Worm (Caenorhabditis elegans) whole organism, late embryonic: ENCODE results near the gene rnp-7.

Experiments used
- C08G9.2 ChIP-seq: sonication (generic microtip); optimal IDR thresholded peaks from 2 replicates; lab custom pipeline; 2016; ENCODE audit warnings: mild to moderate bottlenecking, missing genetic modification characterization, moderate library complexity, missing compliant biosample characterization
- F13H6.1 ChIP-seq: sonication (generic microtip); optimal IDR thresholded peaks from 2 replicates; lab custom pipeline; 2016; ENCODE audit warnings: missing genetic modification characterization, missing compliant biosample characterization
- K02D7.2 ChIP-seq: sonication (generic microtip); optimal IDR thresholded peaks from 2 replicates; lab custom pipeline; 2017; ENCODE audit warnings: mild to moderate bottlenecking, missing genetic modification characterization, missing compliant biosample characterization
- T23F11.4 ChIP-seq: fragments of 200-800 bp; sonication (Bioruptor generic); optimal IDR thresholded peaks from 2 replicates; lab custom pipeline; 2018; ENCODE audit warnings: mild to moderate bottlenecking, missing genetic modification characterization, missing compliant biosample characterization
- Y22D7AL.16 ChIP-seq: sonication (generic microtip); optimal IDR thresholded peaks from 2 replicates; lab custom pipeline; 2016; ENCODE audit warnings: missing genetic modification characterization, missing compliant biosample characterization
- ahr-1 ChIP-seq: sonication (generic microtip); optimal IDR thresholded peaks from 2 replicates; lab custom pipeline; 2016; ENCODE audit warnings: missing genetic modification characterization, missing compliant biosample characterization
- ceh-14 ChIP-seq: sonication (generic microtip); optimal IDR thresholded peaks from 2 replicates; lab custom pipeline; 2016; ENCODE audit warnings: missing genotype, missing genetic modification characterization, missing compliant biosample characterization
- ceh-18 ChIP-seq: sonication (generic microtip); optimal IDR thresholded peaks from 2 replicates; lab custom pipeline; 2016; ENCODE audit warnings: missing genetic modification characterization, missing compliant biosample characterization
- ceh-19 ChIP-seq: fragments of 200-800 bp; sonication (Bioruptor generic); optimal IDR thresholded peaks from 2 replicates; lab custom pipeline; 2018; ENCODE audit warnings: mild to moderate bottlenecking, missing genetic modification characterization, missing compliant biosample characterization
- ceh-22 ChIP-seq: sonication (generic microtip); optimal IDR thresholded peaks from 2 replicates; lab custom pipeline; 2017; ENCODE audit warnings: missing biosample characterization, missing genetic modification characterization
- ceh-24 ChIP-seq: sonication (generic microtip); optimal IDR thresholded peaks from 2 replicates; lab custom pipeline; 2016; ENCODE audit warnings: mild to moderate bottlenecking, missing genetic modification characterization, missing compliant biosample characterization
- ceh-30 ChIP-seq: fragments of 150-350 bp; optimal IDR thresholded peaks from 2 replicates; lab custom pipeline; 2014; ENCODE audit warnings: missing biosample characterization, missing genetic modification characterization
- ceh-31 ChIP-seq: sonication (generic microtip); optimal IDR thresholded peaks from 2 replicates; lab custom pipeline; 2016; ENCODE audit warnings: missing genetic modification characterization, missing compliant biosample characterization
- ceh-34 ChIP-seq: sonication (generic microtip); optimal IDR thresholded peaks from 2 replicates; lab custom pipeline; 2016; ENCODE audit warnings: mild to moderate bottlenecking, missing genetic modification characterization, missing compliant biosample characterization
- ceh-45 ChIP-seq: fragments of 200-800 bp; sonication (Bioruptor generic); IDR thresholded peaks from 2 replicates; pipeline ENCODE4 v1.3.6; 2022; ENCODE audit warnings: missing genetic modification reagents, missing genetic modification characterization, missing compliant biosample characterization
- ceh-6 ChIP-seq: fragments of 200-800 bp; sonication (Bioruptor generic); optimal IDR thresholded peaks from 2 replicates; lab custom pipeline; 2018; ENCODE audit warnings: mild to moderate bottlenecking, missing genetic modification characterization, missing compliant biosample characterization
- ceh-9 ChIP-seq: sonication (generic microtip); optimal IDR thresholded peaks from 2 replicates; lab custom pipeline; 2016; ENCODE audit warnings: mild to moderate bottlenecking, missing genetic modification characterization, inconsistent platforms, missing compliant biosample characterization
- che-1 ChIP-seq: sonication (generic microtip); optimal IDR thresholded peaks from 2 replicates; lab custom pipeline; 2016; ENCODE audit warnings: mild to moderate bottlenecking, missing genetic modification characterization, missing compliant biosample characterization
- dmd-4 ChIP-seq: sonication (generic microtip); optimal IDR thresholded peaks from 2 replicates; lab custom pipeline; 2016; ENCODE audit warnings: borderline replicate concordance, missing genetic modification characterization, missing compliant biosample characterization
- dve-1 ChIP-seq: sonication (generic microtip); optimal IDR thresholded peaks from 2 replicates; lab custom pipeline; 2017; ENCODE audit warnings: antibody characterized with exemption, mild to moderate bottlenecking, missing genetic modification characterization, missing compliant biosample characterization
- elt-2 ChIP-seq: sonication (generic microtip); optimal IDR thresholded peaks from 2 replicates; lab custom pipeline; 2016; ENCODE audit warnings: missing genetic modification reagents, missing genetic modification characterization, missing compliant biosample characterization
- elt-4 ChIP-seq: sonication (generic microtip); optimal IDR thresholded peaks from 2 replicates; lab custom pipeline; 2016; ENCODE audit warnings: missing genetic modification characterization, missing compliant biosample characterization
- ets-4 ChIP-seq: sonication (generic microtip); optimal IDR thresholded peaks from 2 replicates; lab custom pipeline; 2016; ENCODE audit warnings: missing genetic modification characterization, missing compliant biosample characterization
- fax-1 ChIP-seq: sonication (generic microtip); optimal IDR thresholded peaks from 2 replicates; lab custom pipeline; 2016; ENCODE audit warnings: missing genotype, missing genetic modification characterization, missing compliant biosample characterization
- fkh-10 ChIP-seq: fragments of 150-350 bp; optimal IDR thresholded peaks from 2 replicates; lab custom pipeline; 2014; ENCODE audit warnings: missing biosample characterization, missing genetic modification reagents, missing genetic modification characterization
- hlh-13 ChIP-seq: fragments of 200-800 bp; sonication (Bioruptor generic); optimal IDR thresholded peaks from 2 replicates; lab custom pipeline; 2018; ENCODE audit warnings: mild to moderate bottlenecking, missing genetic modification characterization, missing compliant biosample characterization
- hlh-15 ChIP-seq: sonication (generic microtip); optimal IDR thresholded peaks from 2 replicates; lab custom pipeline; 2016; ENCODE audit warnings: missing genetic modification characterization, missing compliant biosample characterization
- hlh-8 ChIP-seq: sonication (generic microtip); optimal IDR thresholded peaks from 2 replicates; lab custom pipeline; 2016; ENCODE audit warnings: missing genotype, missing genetic modification characterization, missing compliant biosample characterization
- lim-6 ChIP-seq: sonication (generic microtip); optimal IDR thresholded peaks from 2 replicates; lab custom pipeline; 2016; ENCODE audit warnings: missing genetic modification characterization, missing compliant biosample characterization
- madf-2 ChIP-seq: sonication (generic microtip); optimal IDR thresholded peaks from 2 replicates; lab custom pipeline; 2017; ENCODE audit warnings: missing genetic modification characterization, missing compliant biosample characterization
- mec-3 ChIP-seq: sonication (generic microtip); optimal IDR thresholded peaks from 2 replicates; lab custom pipeline; 2016; ENCODE audit warnings: borderline replicate concordance, missing genetic modification characterization, missing compliant biosample characterization
- nfya-1 ChIP-seq: sonication (generic microtip); optimal IDR thresholded peaks from 2 replicates; lab custom pipeline; 2017; ENCODE audit warnings: missing genetic modification characterization, mild to moderate bottlenecking, missing compliant biosample characterization, antibody characterized with exemption, moderate library complexity
- nhr-232 ChIP-seq: sonication (generic microtip); optimal IDR thresholded peaks from 2 replicates; lab custom pipeline; 2016; ENCODE audit warnings: missing genetic modification characterization, missing compliant biosample characterization
- npax-4 ChIP-seq: sonication (generic microtip); optimal IDR thresholded peaks from 2 replicates; lab custom pipeline; 2016; ENCODE audit warnings: missing genetic modification characterization, missing compliant biosample characterization
- pag-3 ChIP-seq: sonication (generic microtip); optimal IDR thresholded peaks from 2 replicates; lab custom pipeline; 2016; ENCODE audit warnings: missing compliant biosample characterization, missing genetic modification characterization, borderline replicate concordance
- pat-9 ChIP-seq: fragments of 200-800 bp; sonication (Bioruptor generic); optimal IDR thresholded peaks from 2 replicates; lab custom pipeline; 2018; ENCODE audit warnings: mild to moderate bottlenecking, missing genetic modification characterization, moderate library complexity, missing compliant biosample characterization
- pha-2 ChIP-seq: sonication (generic microtip); optimal IDR thresholded peaks from 2 replicates; lab custom pipeline; 2017; ENCODE audit warnings: mild to moderate bottlenecking, missing genetic modification characterization, missing compliant biosample characterization
- pha-4 ChIP-seq: fragments of 150-350 bp; optimal IDR thresholded peaks from 2 replicates; lab custom pipeline; 2018; ENCODE audit warnings: missing biosample characterization, missing genetic modification reagents, missing genetic modification characterization
- rnt-1 ChIP-seq: sonication (generic microtip); optimal IDR thresholded peaks from 2 replicates; lab custom pipeline; 2016; ENCODE audit warnings: missing genetic modification characterization, missing compliant biosample characterization
- sdc-2 ChIP-seq: sonication (generic microtip); optimal IDR thresholded peaks from 2 replicates; lab custom pipeline; 2016; ENCODE audit warnings: missing genotype, missing genetic modification characterization, missing compliant biosample characterization
- syd-9 ChIP-seq: sonication (generic microtip); optimal IDR thresholded peaks from 2 replicates; lab custom pipeline; 2016; ENCODE audit warnings: mild to moderate bottlenecking, missing genetic modification characterization, moderate library complexity, missing compliant biosample characterization
- tbx-2 ChIP-seq: sonication (generic microtip); optimal IDR thresholded peaks from 2 replicates; lab custom pipeline; 2016; ENCODE audit warnings: missing genetic modification characterization, missing compliant biosample characterization
- tbx-7 ChIP-seq: sonication (generic microtip); optimal IDR thresholded peaks from 2 replicates; lab custom pipeline; 2016; ENCODE audit warnings: missing genotype, missing genetic modification characterization, missing compliant biosample characterization
- ttx-3 ChIP-seq: sonication (generic microtip); optimal IDR thresholded peaks from 2 replicates; lab custom pipeline; 2016; ENCODE audit warnings: missing genetic modification reagents, missing genetic modification characterization, missing compliant biosample characterization
- unc-3 ChIP-seq, 2 experiments: fragments of 200-800 bp in 1 of 2; sonication (Bioruptor generic) in 1 of 2; sonication (generic microtip) in 1 of 2; conservative IDR thresholded peaks in 1 of 2; optimal IDR thresholded peaks in 1 of 2; 2 replicates each; pipeline versions ENCODE4 v1.3.6 to Lab custom; 2016 to 2022; ENCODE audit warnings: missing compliant biosample characterization in 2 of 2, missing genetic modification characterization in 2 of 2, missing genetic modification reagents in 1 of 2
- unc-55 ChIP-seq: sonication (generic microtip); optimal IDR thresholded peaks from 2 replicates; lab custom pipeline; 2017; ENCODE audit warnings: missing biosample characterization, missing genetic modification reagents, missing genetic modification characterization
- unc-86 ChIP-seq: sonication (generic microtip); optimal IDR thresholded peaks from 2 replicates; lab custom pipeline; 2016; ENCODE audit warnings: missing genetic modification characterization, missing compliant biosample characterization
- zip-5 ChIP-seq: sonication (generic microtip); optimal IDR thresholded peaks from 2 replicates; lab custom pipeline; 2016; ENCODE audit warnings: missing genetic modification characterization, missing compliant biosample characterization
- ztf-16 ChIP-seq: sonication (generic microtip); optimal IDR thresholded peaks from 2 replicates; lab custom pipeline; 2017; ENCODE audit warnings: missing genetic modification characterization, missing compliant biosample characterization

rnp-7 gene

ce11 chrIII:7192942-7193665 is 32.1 kb upstream of the rnp-7 start, which contains the start of gene mec-14:
Gene mec-14 (minus strand): TSS chrIII:7192992.
- TF ChIP-seq sdc-2 (tag; lab: Kevin White, UChicago) = no peak
- no peak for TF ChIP-seq ceh-14 (tag; lab: Kevin White, UChicago)
- TF ChIP-seq ceh-30 (tag; lab: Kevin White, UChicago) = no peak
- no peak for TF ChIP-seq pat-9 (tag; lab: Kevin White, UChicago)
- TF ChIP-seq ceh-45 (GFP tag; lab: Robert Waterston, UW) = no peak
- TF ChIP-seq unc-55 = no peak
- no peak for TF ChIP-seq ahr-1 (tag; lab: Kevin White, UChicago)
- TF ChIP-seq ceh-9 (tag; lab: Kevin White, UChicago) = no peak
- TF ChIP-seq syd-9 (tag; lab: Kevin White, UChicago) = no peak
- TF ChIP-seq ceh-19 = no peak
- TF ChIP-seq Y22D7AL.16 (tag; lab: Kevin White, UChicago) = no peak
- no peak for TF ChIP-seq tbx-2 (tag; lab: Kevin White, UChicago)

- TF ChIP-seq hlh-13 (no peak), ceh-24 (no peak), pag-3 (no peak), pha-2 (peak; percentile 20), hlh-15 (tag; lab: Kevin White, UChicago) (no peak), dmd-4 (no peak), ceh-9 (tag; lab: Kevin White, UChicago) (no peak), fkh-10 (GFP tag; lab: Kevin White, UChicago) (no peak), nfya-1 (tag; lab: Kevin White, UChicago) (peak; percentile 81), ceh-6 (GFP tag; lab: Kevin White, UChicago) (no peak), lim-6 (no peak), ceh-22 (tag; lab: Kevin White, UChicago) (no peak), dve-1 (no peak), fax-1 (tag; lab: Kevin White, UChicago) (no peak), mec-3 (tag; lab: Kevin White, UChicago) (no peak), C08G9.2 (tag; lab: Kevin White, UChicago) (no peak), pat-9 (tag; lab: Kevin White, UChicago) (no peak), elt-4 (tag; lab: Kevin White, UChicago) (no peak), T23F11.4 (GFP tag; lab: Kevin White, UChicago) (no peak), unc-3 (GFP tag; conservative IDR thresholded peaks at IDR 0.05; lab: Robert Waterston, UW) (no peak), unc-3 (tag; optimal IDR thresholded peaks at IDR 0.05; lab: Kevin White, UChicago) (no peak), ets-4 (tag; lab: Kevin White, UChicago) (no peak), ceh-34 (tag; lab: Kevin White, UChicago) (peak; percentile 47), hlh-8 (no peak), npax-4 (no peak), ceh-18 (peak; percentile 45), nhr-232 (no peak), ztf-16 (no peak), pha-4 (tag; lab: Kevin White, UChicago) (no peak), ceh-31 (tag; lab: Kevin White, UChicago) (peak; percentile 71), ttx-3 (no peak), K02D7.2 (no peak), ceh-45 (GFP tag; lab: Robert Waterston, UW) (no peak), unc-86 (tag; lab: Kevin White, UChicago) (peak; percentile 22), madf-2 (no peak), che-1 (tag; lab: Kevin White, UChicago) (no peak), tbx-2 (tag; lab: Kevin White, UChicago) (peak; percentile 69), tbx-7 (tag; lab: Kevin White, UChicago) (no peak), rnt-1 (tag; lab: Kevin White, UChicago) (peak; percentile 19), elt-2 (tag; lab: Kevin White, UChicago) (peak; percentile 21), zip-5 (no peak), F13H6.1 (no peak), ceh-19 (no peak)
Observed at ce11 chrIII:7189581-7190128, 28.7 kb upstream of the rnp-7 start, which contains the start of gene rps-21. Gene rps-21 (minus strand): TSS chrIII:7189631.
